Fruit fly (Drosophila melanogaster) whole organism, embryonic: Measurements from ENCODE around the gene dpp.

Source experiments
- CG14050 ChIP-seq: fragments of 200-800 bp; sonication (Bioruptor generic); IDR thresholded peaks from 3 replicates; pipeline ENCODE4 v1.3.6; 2022; ENCODE audit warnings: missing biosample characterization, missing genetic modification characterization
- CG31224 ChIP-seq: fragments of 200-800 bp; sonication (Bioruptor generic); IDR thresholded peaks from 2 replicates; pipeline ENCODE4 v1.3.6; 2022; ENCODE audit warnings: missing biosample characterization, missing genetic modification characterization
- Vsx1 ChIP-seq: fragments of 200-800 bp; sonication (Bioruptor generic); optimal IDR thresholded peaks from 2 replicates; lab custom pipeline; 2017; ENCODE audit warnings: missing biosample characterization, mild to moderate bottlenecking, missing genetic modification characterization, missing genetic modification reagents
- ems ChIP-seq: fragments of 200-800 bp; sonication (Bioruptor generic); optimal IDR thresholded peaks from 3 replicates; lab custom pipeline; 2016; ENCODE audit warnings: missing biosample characterization, missing genetic modification characterization
- fd64A ChIP-seq: fragments of 200-800 bp; sonication (Bioruptor generic); optimal IDR thresholded peaks from 3 replicates; lab custom pipeline; 2018; ENCODE audit warnings: missing biosample characterization, mild to moderate bottlenecking, missing genetic modification characterization
- gcm2 ChIP-seq: fragments of 200-800 bp; sonication (Bioruptor generic); optimal IDR thresholded peaks from 2 replicates; lab custom pipeline; 2016; ENCODE audit warnings: missing biosample characterization, missing genetic modification characterization

DNA sequence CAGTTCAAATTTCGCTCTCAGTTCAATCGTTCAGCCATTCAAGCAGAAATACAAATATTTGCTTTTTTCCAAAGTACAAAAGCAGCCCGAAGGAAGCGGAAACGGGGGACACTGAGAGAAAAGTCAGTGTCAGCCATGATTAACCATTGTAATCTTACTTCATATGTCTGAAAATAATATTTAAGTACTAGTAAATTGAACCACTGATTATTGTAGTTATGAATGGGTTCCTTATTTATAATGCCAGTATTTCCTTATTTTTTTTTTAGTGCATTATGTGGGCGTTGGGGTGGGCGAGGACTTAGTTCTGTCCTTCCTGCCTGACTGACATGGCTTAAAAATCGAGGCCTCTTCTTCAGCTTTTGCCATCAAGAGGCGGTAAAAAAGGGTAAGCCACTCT, 73.7 kb downstream of the dpp start:
- TF ChIP-seq fd64A, result no peak
- TF ChIP-seq CG14050, result 0 out of 3 replicates have a peak, but pooled peaks have one; percentile 17
- TF ChIP-seq Vsx1 (GFP tag; lab: Kevin White, UChicago), result no peak
- no peak for TF ChIP-seq ems (GFP tag; lab: Kevin White, UChicago)
- TF ChIP-seq gcm2, result no peak
- TF ChIP-seq CG31224 (GFP tag; lab: Robert Waterston, UW), result no peak
